Fruit fly (Drosophila melanogaster): ENCODE measurements around the gene Tsp66E.

DNA sequence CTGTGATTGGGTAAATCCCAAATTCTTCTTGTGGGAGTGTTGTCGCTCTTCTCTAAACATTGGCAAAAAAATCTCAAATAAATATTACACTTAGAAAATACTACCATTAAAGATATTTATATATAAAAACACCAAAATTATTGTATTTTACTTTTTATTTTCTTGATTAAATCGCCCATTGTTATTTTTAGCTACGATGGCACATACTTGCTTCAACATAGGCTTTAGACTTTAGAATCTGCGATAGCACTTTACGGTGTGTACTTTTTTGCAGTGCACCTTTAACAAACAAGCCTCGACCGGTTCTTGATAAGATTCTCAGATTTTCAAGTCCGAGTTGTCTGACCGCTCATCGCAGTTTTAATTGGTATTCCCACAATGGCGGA, 42.3 kb downstream of the Tsp66E start, which contains the start of gene GNBP3:
- no peak for TF ChIP-seq pan (optimal IDR thresholded peaks at IDR 0.05)
- no peak for TF ChIP-seq Dll (optimal IDR thresholded peaks at IDR 0.05)
- TF ChIP-seq psq (optimal IDR thresholded peaks at IDR 0.05) = no peak
- TF ChIP-seq CG8478 (optimal IDR thresholded peaks at IDR 0.05) = no peak
